Worm (Caenorhabditis elegans) whole organism, L4 larva: ENCODE measurements around the gene C16H3.3.

Experiments used
- Y5F2A.4 ChIP-seq: fragments of 200-800 bp; sonication (Bioruptor generic); optimal IDR thresholded peaks from 2 replicates; lab custom pipeline; 2018; ENCODE audit warnings: mild to moderate bottlenecking, missing genetic modification characterization, missing compliant biosample characterization
- aha-1 ChIP-seq: fragments of 150-350 bp; peaks from one replicate; lab custom pipeline; 2014; ENCODE audit warnings: missing biosample characterization, missing genetic modification characterization
- daf-12 ChIP-seq: fragments of 150-350 bp; optimal IDR thresholded peaks from 2 replicates; lab custom pipeline; 2014; ENCODE audit warnings: missing biosample characterization, missing genetic modification reagents, missing genetic modification characterization
- pha-4 ChIP-seq, 2 experiments: fragments of 150-350 bp in 1 of 2; fragments of 200-800 bp in 1 of 2; sonication (Bioruptor generic) in 1 of 2; IDR thresholded peaks in 1 of 2; optimal IDR thresholded peaks in 1 of 2; 2 replicates each; pipeline versions ENCODE4 v1.3.6 to Lab custom; 2014 to 2022; ENCODE audit warnings: missing genetic modification characterization in 2 of 2, missing genetic modification reagents in 2 of 2, missing biosample characterization in 1 of 2, missing compliant biosample characterization in 1 of 2
- php-3 ChIP-seq: fragments of 200-800 bp; sonication (Bioruptor generic); IDR thresholded peaks from 2 replicates; pipeline ENCODE4 v1.3.6; 2022; ENCODE audit warnings: missing genetic modification reagents, missing genetic modification characterization, missing compliant biosample characterization

- TF ChIP-seq pha-4 (GFP tag; IDR thresholded peaks at IDR 0.05; lab: Robert Waterston, UW) (no peak), pha-4 (tag; optimal IDR thresholded peaks at IDR 0.05; lab: Kevin White, UChicago) (no peak), aha-1 (tag; lab: Kevin White, UChicago) (peak; percentile 100), daf-12 (tag; lab: Kevin White, UChicago) (no peak), php-3 (GFP tag; lab: Robert Waterston, UW) (no peak), Y5F2A.4 (GFP tag; lab: Kevin White, UChicago) (no peak)
Measured at ce11 chrX:17628345-17628744, 18.5 kb upstream of the C16H3.3 start.
